Worm (Caenorhabditis elegans) whole organism, L2 larva: ENCODE data around the gene ttr-32.
A peak's percentile ranks its signal among the peaks of the same experiment; 100 is the strongest.
"Not testable (repeated sequence)": the region's sequence is repeated elsewhere in the genome, so short reads cannot be mapped to it uniquely, and the experiment has no call there.

ENCODE experiments used
- C34F6.9 ChIP-seq: fragments of 150-350 bp; optimal IDR thresholded peaks from 2 replicates; lab custom pipeline; 2014; ENCODE audit warnings: missing biosample characterization, missing genetic modification characterization
- F13H6.1 ChIP-seq: sonication (generic microtip); optimal IDR thresholded peaks from 2 replicates; lab custom pipeline; 2016; ENCODE audit warnings: missing genetic modification characterization, missing compliant biosample characterization
- R02D3.7 ChIP-seq: fragments of 150-350 bp; optimal IDR thresholded peaks from 2 replicates; lab custom pipeline; 2014; ENCODE audit warnings: missing biosample characterization, missing genetic modification characterization
- ZK546.5 ChIP-seq: sonication (generic microtip); optimal IDR thresholded peaks from 2 replicates; lab custom pipeline; 2017; ENCODE audit warnings: missing biosample characterization, missing genetic modification characterization
- alr-1 ChIP-seq: fragments of 150-350 bp; optimal IDR thresholded peaks from 2 replicates; lab custom pipeline; 2014; ENCODE audit warnings: missing biosample characterization, missing genetic modification characterization
- aly-2 ChIP-seq: fragments of 150-350 bp; optimal IDR thresholded peaks from 2 replicates; lab custom pipeline; 2014; ENCODE audit warnings: missing biosample characterization, missing genetic modification characterization
- ama-1 ChIP-seq: fragments of 150-350 bp; optimal IDR thresholded peaks from 2 replicates; lab custom pipeline; 2018; ENCODE audit warnings: inconsistent platforms
- blmp-1 ChIP-seq: sonication (generic microtip); optimal IDR thresholded peaks from 2 replicates; lab custom pipeline; 2017; ENCODE audit warnings: missing genetic modification characterization, mild to moderate bottlenecking, missing compliant biosample characterization, antibody characterized with exemption, moderate library complexity; ENCODE audit not compliant: insufficient read depth
- ceh-82 ChIP-seq: fragments of 150-350 bp; optimal IDR thresholded peaks from 2 replicates; lab custom pipeline; 2014; ENCODE audit warnings: missing biosample characterization, missing genetic modification characterization
- crh-2 ChIP-seq: sonication (generic microtip); optimal IDR thresholded peaks from 2 replicates; lab custom pipeline; 2017; ENCODE audit warnings: missing biosample characterization, missing genetic modification characterization
- egl-27 ChIP-seq: sonication (generic microtip); optimal IDR thresholded peaks from 3 replicates; lab custom pipeline; 2017; ENCODE audit warnings: missing biosample characterization, missing genetic modification reagents, missing genetic modification characterization
- fos-1 ChIP-seq: fragments of 150-350 bp; optimal IDR thresholded peaks from 2 replicates; lab custom pipeline; 2014; ENCODE audit warnings: missing biosample characterization, missing genetic modification characterization
- gmeb-1 ChIP-seq: fragments of 150-350 bp; optimal IDR thresholded peaks from 2 replicates; lab custom pipeline; 2014; ENCODE audit warnings: missing biosample characterization, missing genetic modification characterization
- lin-11 ChIP-seq: fragments of 150-350 bp; sonication (generic microtip); optimal IDR thresholded peaks from 2 replicates; lab custom pipeline; 2014; ENCODE audit warnings: missing biosample characterization, missing genetic modification characterization, inconsistent platforms, mixed read lengths
- lin-13 ChIP-seq: fragments of 150-350 bp; optimal IDR thresholded peaks from 2 replicates; lab custom pipeline; 2014; ENCODE audit warnings: missing biosample characterization, missing genetic modification reagents, missing genetic modification characterization
- lin-39 ChIP-seq: fragments of 150-350 bp; optimal IDR thresholded peaks from 2 replicates; lab custom pipeline; 2014; ENCODE audit warnings: missing biosample characterization, missing genetic modification reagents, missing genetic modification characterization
- lsy-2 ChIP-seq, 2 experiments: fragments of 150-350 bp in 1 of 2; sonication (generic microtip) in 1 of 2; optimal IDR thresholded peaks; 2 replicates each; lab custom pipeline; 2014 to 2017; ENCODE audit warnings: missing biosample characterization in 2 of 2, missing genetic modification characterization in 2 of 2
- mab-5 ChIP-seq: fragments of 150-350 bp; optimal IDR thresholded peaks from 2 replicates; lab custom pipeline; 2014; ENCODE audit warnings: missing biosample characterization, missing genetic modification characterization
- mbf-1 ChIP-seq: sonication (generic microtip); optimal IDR thresholded peaks from 2 replicates; lab custom pipeline; 2017; ENCODE audit warnings: missing biosample characterization, missing genetic modification characterization
- mdl-1 ChIP-seq, 2 experiments: fragments of 150-350 bp in 1 of 2; sonication (generic microtip) in 1 of 2; optimal IDR thresholded peaks; 2 replicates each; lab custom pipeline; 2017; ENCODE audit warnings: missing biosample characterization in 2 of 2, missing genetic modification characterization in 2 of 2
- nhr-10 ChIP-seq: sonication (generic microtip); optimal IDR thresholded peaks from 2 replicates; lab custom pipeline; 2017; ENCODE audit warnings: missing biosample characterization, missing genetic modification characterization
- nhr-11 ChIP-seq: fragments of 150-350 bp; optimal IDR thresholded peaks from 2 replicates; lab custom pipeline; 2014; ENCODE audit warnings: missing biosample characterization, missing genetic modification characterization
- nhr-12 ChIP-seq: fragments of 150-350 bp; optimal IDR thresholded peaks from 2 replicates; lab custom pipeline; 2014; ENCODE audit warnings: missing biosample characterization, missing genetic modification characterization
- nhr-129 ChIP-seq: fragments of 150-350 bp; optimal IDR thresholded peaks from 2 replicates; lab custom pipeline; 2014; ENCODE audit warnings: missing biosample characterization, missing genetic modification characterization
- nhr-23 ChIP-seq: fragments of 150-350 bp; optimal IDR thresholded peaks from 2 replicates; lab custom pipeline; 2014; ENCODE audit warnings: missing biosample characterization, missing genetic modification reagents, missing genetic modification characterization
- nhr-6 ChIP-seq: fragments of 150-350 bp; optimal IDR thresholded peaks from 2 replicates; lab custom pipeline; 2014; ENCODE audit warnings: missing biosample characterization, missing genetic modification characterization
- peb-1 ChIP-seq: fragments of 150-350 bp; optimal IDR thresholded peaks from 2 replicates; lab custom pipeline; 2014; ENCODE audit warnings: missing biosample characterization, missing genetic modification characterization
- sma-9 ChIP-seq, 2 experiments: fragments of 150-350 bp in 1 of 2; sonication (generic microtip) in 1 of 2; optimal IDR thresholded peaks; 2 replicates each; lab custom pipeline; 2014 to 2016; ENCODE audit warnings: missing genetic modification characterization in 2 of 2, mild to moderate bottlenecking in 1 of 2, missing biosample characterization in 1 of 2, missing compliant biosample characterization in 1 of 2, missing genetic modification reagents in 1 of 2, moderate library complexity in 1 of 2
- unc-39 ChIP-seq: fragments of 150-350 bp; optimal IDR thresholded peaks from 2 replicates; lab custom pipeline; 2014; ENCODE audit warnings: missing biosample characterization, missing genetic modification characterization
- unc-55 ChIP-seq: fragments of 150-350 bp; sonication (generic microtip); optimal IDR thresholded peaks from 3 replicates; lab custom pipeline; 2014; ENCODE audit warnings: missing biosample characterization, missing genetic modification reagents, missing genetic modification characterization
- unc-62 ChIP-seq: fragments of 150-350 bp; optimal IDR thresholded peaks from 2 replicates; lab custom pipeline; 2014; ENCODE audit warnings: missing biosample characterization, missing genetic modification reagents, missing genetic modification characterization
- zag-1 ChIP-seq: fragments of 150-350 bp; optimal IDR thresholded peaks from 2 replicates; lab custom pipeline; 2014; ENCODE audit warnings: missing biosample characterization, missing genetic modification characterization
- ztf-1 ChIP-seq: fragments of 200-800 bp; sonication (Bioruptor generic); conservative IDR thresholded peaks from 2 replicates; pipeline ENCODE4 v1.3.6; 2022; ENCODE audit warnings: missing genetic modification characterization, missing compliant biosample characterization
- ztf-4 ChIP-seq: fragments of 150-350 bp; optimal IDR thresholded peaks from 2 replicates; lab custom pipeline; 2014; ENCODE audit warnings: missing biosample characterization, missing genetic modification characterization

ttr-32 gene

ce11 chrIII:7584131-7584646, 18.0 kb downstream of the ttr-32 start, which contains the start of gene cup-5:
TSS of gene cup-5 (plus strand) at chrIII:7584181.
- TF ChIP-seq unc-55 (GFP tag; lab: Kevin White, UChicago) (no peak), lin-11 (peak; percentile 3), nhr-10 (tag; lab: Kevin White, UChicago) (no peak), nhr-6 (no peak), blmp-1 (tag; lab: Kevin White, UChicago) (no peak), unc-39 (no peak), nhr-129 (tag; lab: Kevin White, UChicago) (peak; percentile 24), C34F6.9 (tag; lab: Kevin White, UChicago) (peak; percentile 17), ztf-4 (tag; lab: Kevin White, UChicago) (no peak), nhr-12 (tag; lab: Kevin White, UChicago) (no peak), lsy-2 (tag; optimal IDR thresholded peaks at IDR 0.05; lab: Kevin White, UChicago) (peak; percentile 29 to 71), crh-2 (tag; lab: Kevin White, UChicago) (no peak), R02D3.7 (tag; lab: Kevin White, UChicago) (peak; percentile 27)

- TF ChIP-seq F13H6.1 (tag; lab: Kevin White, UChicago) (no peak), blmp-1 (tag; lab: Kevin White, UChicago) (no peak), nhr-129 (tag; lab: Kevin White, UChicago) (no peak), zag-1 (tag; lab: Kevin White, UChicago) (no peak), lin-13 (GFP tag; lab: Kevin White, UChicago) (no peak), ceh-82 (tag; lab: Kevin White, UChicago) (no peak), nhr-23 (no peak), mab-5 (tag; lab: Kevin White, UChicago) (no peak), fos-1 (tag; lab: Kevin White, UChicago) (no peak), peb-1 (tag; lab: Kevin White, UChicago) (no peak), mbf-1 (tag; lab: Kevin White, UChicago) (no peak), aly-2 (tag; lab: Kevin White, UChicago) (no peak)
- TF ChIP-seq, all 48 proteins: peak for 0
Measured at ce11 chrIII:7588214-7588613, 22.0 kb downstream of the ttr-32 start, which contains the start of gene R13A5.15. TSS of gene R13A5.15 (minus strand) at chrIII:7588314.

- TF ChIP-seq ZK546.5 (tag; lab: Kevin White, UChicago) (no peak), nhr-129 (tag; lab: Kevin White, UChicago) (no peak)
Measured at ce11 chrIII:7593285-7593928, 27.2 kb downstream of the ttr-32 start, which contains the start of gene R13A5.11. TSS of gene R13A5.11 (minus strand) at chrIII:7593335.

ce11 chrIII:7594482-7594881, 28.3 kb downstream of the ttr-32 start, which contains the start of gene Y80D4G.2:
TSS of gene Y80D4G.2 (minus strand) at chrIII:7594582.
- TF ChIP-seq ztf-1; ZK546.5 (tag; lab: Kevin White, UChicago); fos-1 (tag; lab: Kevin White, UChicago): not testable (repeated sequence)

- no peak for TF ChIP-seq nhr-11 (tag; lab: Kevin White, UChicago)
- no peak for TF ChIP-seq unc-62 (GFP tag; lab: Kevin White, UChicago)
- TF ChIP-seq unc-39: no peak
- TF ChIP-seq fos-1 (tag; lab: Kevin White, UChicago): no peak
- no peak for TF ChIP-seq lsy-2 (tag; optimal IDR thresholded peaks at IDR 0.05; lab: Kevin White, UChicago)
- no peak for TF ChIP-seq egl-27
- TF ChIP-seq ztf-4 (tag; lab: Kevin White, UChicago): no peak
- no peak for TF ChIP-seq ZK546.5 (tag; lab: Kevin White, UChicago)
- no peak for TF ChIP-seq lin-39 (tag; lab: Kevin White, UChicago)
- no peak for TF ChIP-seq nhr-12 (tag; lab: Kevin White, UChicago)
- no peak for TF ChIP-seq C34F6.9 (tag; lab: Kevin White, UChicago)
- no peak for TF ChIP-seq sma-9 (GFP tag; optimal IDR thresholded peaks at IDR 0.05; lab: Kevin White, UChicago)
- no peak for TF ChIP-seq sma-9 (tag; optimal IDR thresholded peaks at IDR 0.05; lab: Kevin White, UChicago)
- TF ChIP-seq crh-2 (tag; lab: Kevin White, UChicago): no peak
- TF ChIP-seq gmeb-1 (tag; lab: Kevin White, UChicago): no peak
- no peak for TF ChIP-seq alr-1 (tag; lab: Kevin White, UChicago)
- TF ChIP-seq mbf-1 (tag; lab: Kevin White, UChicago): no peak
- TF ChIP-seq unc-55 (GFP tag; lab: Kevin White, UChicago): no peak
- TF ChIP-seq mdl-1 (tag; optimal IDR thresholded peaks at IDR 0.05; lab: Kevin White, UChicago): no peak
- no peak for TF ChIP-seq ama-1
Measured at ce11 chrIII:7608223-7608622, 42.0 kb downstream of the ttr-32 start, which contains the start of gene T04A6.3. TSS of gene T04A6.3 (minus strand) at chrIII:7608323.
